Worm (Caenorhabditis elegans) whole organism, mixed stage, embryonic: Measurements from ENCODE around the gene rrc-1.

Experiments
- bed-3 ChIP-seq: fragments of 200-800 bp; sonication (Bioruptor generic); optimal IDR thresholded peaks from 3 replicates; lab custom pipeline; 2018; ENCODE audit warnings: mild to moderate bottlenecking, missing genetic modification characterization, moderate library complexity, missing compliant biosample characterization
- ceh-39 ChIP-seq: fragments of 150-350 bp; optimal IDR thresholded peaks from 2 replicates; lab custom pipeline; 2014; ENCODE audit warnings: missing biosample characterization, missing genetic modification characterization
- ceh-43 ChIP-seq: fragments of 200-800 bp; sonication (Bioruptor generic); optimal IDR thresholded peaks from 2 replicates; lab custom pipeline; 2018; ENCODE audit warnings: mild to moderate bottlenecking, missing genetic modification characterization, moderate library complexity, missing compliant biosample characterization
- ceh-83 ChIP-seq: fragments of 200-800 bp; sonication (Bioruptor generic); optimal IDR thresholded peaks from 2 replicates; lab custom pipeline; 2018; ENCODE audit warnings: mild to moderate bottlenecking, missing genetic modification characterization, missing compliant biosample characterization
- ces-1 ChIP-seq: fragments of 150-350 bp; optimal IDR thresholded peaks from 2 replicates; lab custom pipeline; 2014; ENCODE audit warnings: missing biosample characterization, missing genetic modification reagents, missing genetic modification characterization
- cnd-1 ChIP-seq: fragments of 200-800 bp; sonication (Bioruptor generic); optimal IDR thresholded peaks from 2 replicates; lab custom pipeline; 2018; ENCODE audit warnings: mild to moderate bottlenecking, missing genetic modification characterization, missing compliant biosample characterization
- drap-1 ChIP-seq: fragments of 200-800 bp; sonication (Bioruptor generic); optimal IDR thresholded peaks from 3 replicates; lab custom pipeline; 2018; ENCODE audit warnings: mild to moderate bottlenecking, missing genetic modification characterization, missing compliant biosample characterization
- elt-1 ChIP-seq: sonication (generic microtip); optimal IDR thresholded peaks from 2 replicates; lab custom pipeline; 2017; ENCODE audit warnings: missing genetic modification characterization, mild to moderate bottlenecking, missing compliant biosample characterization, antibody characterized with exemption, moderate library complexity, borderline replicate concordance; ENCODE audit not compliant: insufficient read depth
- elt-3 ChIP-seq: fragments of 150-350 bp; optimal IDR thresholded peaks from 2 replicates; lab custom pipeline; 2014; ENCODE audit warnings: missing biosample characterization, missing genetic modification characterization
- ham-2 ChIP-seq: fragments of 200-800 bp; sonication (Bioruptor generic); optimal IDR thresholded peaks from 2 replicates; lab custom pipeline; 2018; ENCODE audit warnings: mild to moderate bottlenecking, missing genetic modification characterization, missing compliant biosample characterization
- hlh-1 ChIP-seq: fragments of 150-350 bp; optimal IDR thresholded peaks from 2 replicates; lab custom pipeline; 2014; ENCODE audit warnings: missing biosample characterization, missing genetic modification reagents, missing genetic modification characterization
- lin-32 ChIP-seq: fragments of 200-800 bp; sonication (Bioruptor generic); optimal IDR thresholded peaks from 2 replicates; lab custom pipeline; 2018; ENCODE audit warnings: mild to moderate bottlenecking, missing genetic modification characterization, missing compliant biosample characterization
- lsy-2 ChIP-seq: fragments of 150-350 bp; optimal IDR thresholded peaks from 2 replicates; lab custom pipeline; 2014; ENCODE audit warnings: missing biosample characterization, missing genetic modification characterization
- mep-1 ChIP-seq: fragments of 150-350 bp; optimal IDR thresholded peaks from 2 replicates; lab custom pipeline; 2017; ENCODE audit warnings: missing biosample characterization, missing genetic modification reagents, missing genetic modification characterization, inconsistent platforms
- mls-2 ChIP-seq: sonication (generic microtip); optimal IDR thresholded peaks from 2 replicates; lab custom pipeline; 2016; ENCODE audit warnings: mild to moderate bottlenecking, missing genetic modification characterization, moderate library complexity, missing compliant biosample characterization
- nhr-12 ChIP-seq: fragments of 150-350 bp; optimal IDR thresholded peaks from 2 replicates; lab custom pipeline; 2014; ENCODE audit warnings: missing biosample characterization, missing genetic modification characterization
- nhr-2 ChIP-seq: fragments of 150-350 bp; optimal IDR thresholded peaks from 2 replicates; lab custom pipeline; 2014; ENCODE audit warnings: missing biosample characterization, missing genetic modification characterization
- nhr-237 ChIP-seq: fragments of 150-350 bp; optimal IDR thresholded peaks from 2 replicates; lab custom pipeline; 2014; ENCODE audit warnings: missing biosample characterization, missing genetic modification characterization
- nhr-76 ChIP-seq: sonication (generic microtip); optimal IDR thresholded peaks from 2 replicates; lab custom pipeline; 2017; ENCODE audit warnings: missing biosample characterization, missing genetic modification characterization
- snpc-4 ChIP-seq: fragments of 150-350 bp; optimal IDR thresholded peaks from 2 replicates; lab custom pipeline; 2014; ENCODE audit warnings: missing biosample characterization, missing genetic modification characterization
- sptf-1 ChIP-seq: sonication (generic microtip); optimal IDR thresholded peaks from 2 replicates; lab custom pipeline; 2017; ENCODE audit warnings: mild to moderate bottlenecking, missing genetic modification characterization, moderate library complexity, missing compliant biosample characterization
- tbx-8 ChIP-seq: fragments of 200-800 bp; sonication (Bioruptor generic); optimal IDR thresholded peaks from 2 replicates; lab custom pipeline; 2018; ENCODE audit warnings: mild to moderate bottlenecking, missing genetic modification characterization, moderate library complexity, missing compliant biosample characterization
- unc-120 ChIP-seq: sonication (generic microtip); optimal IDR thresholded peaks from 2 replicates; lab custom pipeline; 2017; ENCODE audit warnings: missing genetic modification characterization, missing compliant biosample characterization; ENCODE audit not compliant: poor library complexity, severe bottlenecking
- unc-39 ChIP-seq: fragments of 150-350 bp; optimal IDR thresholded peaks from 2 replicates; lab custom pipeline; 2014; ENCODE audit warnings: missing biosample characterization, missing genetic modification characterization
- unc-62 ChIP-seq: fragments of 150-350 bp; optimal IDR thresholded peaks from 2 replicates; lab custom pipeline; 2014; ENCODE audit warnings: missing biosample characterization, missing genetic modification reagents, missing genetic modification characterization
- zip-8 ChIP-seq: fragments of 150-350 bp; optimal IDR thresholded peaks from 2 replicates; lab custom pipeline; 2014; ENCODE audit warnings: missing biosample characterization, missing genetic modification characterization
- ztf-11 ChIP-seq: fragments of 150-350 bp; optimal IDR thresholded peaks from 2 replicates; lab custom pipeline; 2014; ENCODE audit warnings: missing biosample characterization, missing genetic modification characterization

rrc-1 gene

ce11 chrX:9866355-9866754 is 35.3 kb upstream of the rrc-1 start, which contains the start of gene R07B1.6:
TSS of gene R07B1.6 (plus strand) at chrX:9866655.
- TF ChIP-seq mls-2 (tag; lab: Kevin White, UChicago) = no peak
- TF ChIP-seq unc-120 (tag; lab: Kevin White, UChicago) = no peak
- TF ChIP-seq bed-3 (GFP tag; lab: Kevin White, UChicago) = no peak
- TF ChIP-seq mep-1 (tag; lab: Kevin White, UChicago) = no peak
- TF ChIP-seq drap-1 = no peak
- no peak for TF ChIP-seq sptf-1 (tag; lab: Kevin White, UChicago)
- TF ChIP-seq lin-32 (GFP tag; lab: Kevin White, UChicago) = no peak
- no peak for TF ChIP-seq elt-1 (tag; lab: Kevin White, UChicago)
- TF ChIP-seq ztf-11 (tag; lab: Kevin White, UChicago) = no peak
- no peak for TF ChIP-seq ceh-83 (GFP tag; lab: Kevin White, UChicago)

DNA sequence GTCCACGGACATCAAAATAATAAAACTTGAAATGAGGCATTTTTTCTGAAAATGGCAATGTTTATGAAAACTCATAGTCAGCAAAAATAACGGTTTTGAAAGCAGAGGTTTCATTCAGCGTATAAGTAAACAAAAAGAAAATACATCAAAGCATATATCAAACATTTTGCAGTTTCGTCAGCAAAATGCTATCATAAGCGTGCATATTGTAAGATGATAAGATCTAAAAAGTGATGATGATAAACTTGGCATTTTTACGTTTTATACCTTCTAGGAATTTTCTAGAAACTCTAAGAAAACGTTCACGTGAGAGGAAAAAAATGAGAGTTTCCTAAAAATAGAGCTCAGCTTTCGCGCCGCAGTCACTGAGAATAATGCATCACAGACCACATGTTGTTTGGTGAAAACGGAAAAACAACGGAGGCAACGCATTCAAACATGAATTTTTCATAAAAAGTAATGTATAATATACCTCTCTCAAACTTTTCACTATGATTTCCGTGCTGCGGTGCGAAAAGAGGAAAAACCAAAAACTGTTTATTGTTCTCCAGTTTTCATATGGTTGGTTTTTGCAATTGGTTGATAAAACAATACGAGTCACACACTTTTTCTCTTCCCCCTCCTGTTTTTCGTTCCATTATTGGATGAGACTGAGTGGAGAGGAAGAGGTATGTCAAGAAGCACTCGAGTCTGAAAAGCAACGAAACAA is 32.0 kb upstream of the rrc-1 start, which contains the start of the genes gst-36 and R07B1.5:
gst-36 (minus strand) TSS at position 45 of the 709 bp plus-strand sequence.
R07B1.5 (plus strand) TSS at position 665 of the 709 bp plus-strand sequence.
- TF ChIP-seq ceh-83 (GFP tag; lab: Kevin White, UChicago) (no peak), ztf-11 (tag; lab: Kevin White, UChicago) (no peak), unc-39 (tag; lab: Kevin White, UChicago) (no peak), bed-3 (GFP tag; lab: Kevin White, UChicago) (no peak), nhr-76 (tag; lab: Kevin White, UChicago) (no peak), ceh-43 (no peak), elt-1 (tag; lab: Kevin White, UChicago) (no peak), hlh-1 (tag; lab: Kevin White, UChicago) (no peak), elt-3 (tag; lab: Kevin White, UChicago) (no peak), drap-1 (no peak), ham-2 (no peak), lin-32 (GFP tag; lab: Kevin White, UChicago) (no peak), mls-2 (tag; lab: Kevin White, UChicago) (no peak), unc-62 (GFP tag; lab: Kevin White, UChicago) (no peak), tbx-8 (no peak)

DNA sequence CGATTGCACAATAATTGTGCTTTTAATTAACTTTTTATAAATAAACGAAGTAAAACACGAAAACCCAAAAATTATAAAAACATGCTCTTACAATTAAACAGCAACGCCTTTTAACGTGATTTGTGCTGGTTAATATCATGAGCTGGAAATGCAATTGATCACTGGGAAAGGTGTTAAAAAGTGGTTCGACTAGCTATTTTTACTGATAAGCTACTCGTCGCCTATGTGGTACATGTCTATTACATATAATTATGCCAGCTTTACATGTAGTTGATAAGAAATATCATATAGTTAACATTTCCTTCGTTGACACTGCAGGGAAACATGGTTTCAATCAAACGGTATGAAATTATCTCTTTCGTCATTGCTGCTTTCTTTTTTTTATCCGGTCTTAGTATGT is 27.0 kb upstream of the rrc-1 start, which contains the start of gene scav-5:
scav-5 (plus strand) TSS at position 297 of the 400 bp plus-strand sequence.
- TF ChIP-seq ztf-11 (tag; lab: Kevin White, UChicago) (no peak), nhr-2 (tag; lab: Kevin White, UChicago) (no peak), nhr-12 (tag; lab: Kevin White, UChicago) (no peak), ces-1 (no peak), lsy-2 (no peak), ceh-39 (tag; lab: Kevin White, UChicago) (no peak), nhr-237 (tag; lab: Kevin White, UChicago) (no peak), lin-32 (GFP tag; lab: Kevin White, UChicago) (no peak)

- TF ChIP-seq ceh-43 (no peak), elt-1 (tag; lab: Kevin White, UChicago) (no peak)
These were observed 25.5 kb upstream of the rrc-1 start, which contains the start of gene R07B1.11 for ce11 chrX:9856618-9857017. TSS of gene R07B1.11 (plus strand) at chrX:9856918.

DNA sequence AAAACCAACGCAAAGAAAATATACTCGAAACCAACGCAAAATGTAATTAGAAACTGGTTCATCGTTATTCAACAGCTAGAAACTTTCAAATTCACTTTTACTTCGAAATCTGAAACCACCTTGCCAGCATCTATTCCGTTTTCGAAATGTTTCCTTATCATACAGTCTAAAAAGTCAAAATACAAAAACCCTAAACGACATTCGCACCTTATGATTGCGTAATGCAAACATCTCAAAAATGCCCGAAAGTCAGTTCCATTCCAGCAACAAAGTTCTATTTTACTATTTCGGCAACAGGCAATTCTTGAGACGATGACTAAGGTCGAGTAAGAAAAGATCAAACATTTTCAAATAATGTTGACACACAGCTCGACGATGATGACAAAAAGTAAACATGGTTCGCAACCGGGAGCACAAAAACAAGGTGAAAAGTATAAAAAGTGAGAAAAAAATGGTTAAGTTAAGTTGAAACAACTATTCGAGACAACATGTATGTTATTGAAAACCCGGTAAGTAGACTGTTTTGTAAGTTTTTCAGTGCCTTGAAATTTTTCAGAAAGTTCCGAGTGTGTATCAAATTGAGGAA is 20.8 kb upstream of the rrc-1 start, which contains the start of gene lec-7:
lec-7 (plus strand) TSS at position 297 of the 586 bp plus-strand sequence.
- TF ChIP-seq ham-2 (no peak), zip-8 (peak; percentile 57), nhr-237 (tag; lab: Kevin White, UChicago) (no peak), ces-1 (no peak), drap-1 (no peak)

- no peak for TF ChIP-seq nhr-2 (tag; lab: Kevin White, UChicago)
- TF ChIP-seq lsy-2 = no peak
- no peak for TF ChIP-seq unc-39 (tag; lab: Kevin White, UChicago)
- no peak for TF ChIP-seq snpc-4
- TF ChIP-seq ceh-43 = no peak
- TF ChIP-seq cnd-1 (tag; lab: Kevin White, UChicago) = no peak
- no peak for TF ChIP-seq tbx-8
- TF ChIP-seq bed-3 (GFP tag; lab: Kevin White, UChicago) = no peak
- TF ChIP-seq ham-2 = no peak
These were observed 19.2 kb upstream of the rrc-1 start, which contains the start of gene lec-8 for ce11 chrX:9850258-9850657. TSS of gene lec-8 (plus strand) at chrX:9850571.
